Worm (Caenorhabditis elegans) whole organism, L3 larva: ENCODE results near the gene C10A4.13.

Experiments
- R02D3.7 ChIP-seq: fragments of 150-350 bp; optimal IDR thresholded peaks from 2 replicates; lab custom pipeline; 2014; ENCODE audit warnings: missing biosample characterization, missing genetic modification characterization
- ZK546.5 ChIP-seq: sonication (generic microtip); optimal IDR thresholded peaks from 2 replicates; lab custom pipeline; 2017; ENCODE audit warnings: missing biosample characterization, missing genetic modification characterization
- ama-1 ChIP-seq: fragments of 150-350 bp; optimal IDR thresholded peaks from 2 replicates; lab custom pipeline; 2018
- elt-1 ChIP-seq: fragments of 150-350 bp; optimal IDR thresholded peaks from 2 replicates; lab custom pipeline; 2014; ENCODE audit warnings: missing biosample characterization, missing genetic modification characterization
- fkh-10 ChIP-seq: sonication (generic microtip); optimal IDR thresholded peaks from 2 replicates; lab custom pipeline; 2017; ENCODE audit warnings: missing biosample characterization, missing genetic modification reagents, missing genetic modification characterization
- nhr-11 ChIP-seq: fragments of 150-350 bp; optimal IDR thresholded peaks from 2 replicates; lab custom pipeline; 2014; ENCODE audit warnings: missing biosample characterization, missing genetic modification characterization
- nhr-28 ChIP-seq: fragments of 150-350 bp; optimal IDR thresholded peaks from 2 replicates; lab custom pipeline; 2014; ENCODE audit warnings: missing biosample characterization, missing genetic modification characterization
- nhr-77 ChIP-seq: fragments of 150-350 bp; optimal IDR thresholded peaks from 2 replicates; lab custom pipeline; 2014; ENCODE audit warnings: missing biosample characterization, missing genetic modification characterization
- pha-4 ChIP-seq: fragments of 150-350 bp; optimal IDR thresholded peaks from 2 replicates; lab custom pipeline; 2014; ENCODE audit warnings: missing biosample characterization, missing genetic modification reagents, missing genetic modification characterization
- tbx-2 ChIP-seq: sonication (generic microtip); optimal IDR thresholded peaks from 2 replicates; lab custom pipeline; 2016; ENCODE audit warnings: mild to moderate bottlenecking, missing genetic modification characterization, missing compliant biosample characterization
- unc-39 ChIP-seq: sonication (generic microtip); optimal IDR thresholded peaks from 4 replicates; lab custom pipeline; 2017; ENCODE audit warnings: missing biosample characterization, missing genetic modification characterization
- unc-62 ChIP-seq: fragments of 150-350 bp; sonication (generic microtip); optimal IDR thresholded peaks from 4 replicates; lab custom pipeline; 2014; ENCODE audit warnings: missing biosample characterization, missing genetic modification reagents, missing genetic modification characterization
- ztf-11 ChIP-seq: fragments of 150-350 bp; optimal IDR thresholded peaks from 2 replicates; lab custom pipeline; 2014; ENCODE audit warnings: missing biosample characterization, missing genetic modification characterization

DNA sequence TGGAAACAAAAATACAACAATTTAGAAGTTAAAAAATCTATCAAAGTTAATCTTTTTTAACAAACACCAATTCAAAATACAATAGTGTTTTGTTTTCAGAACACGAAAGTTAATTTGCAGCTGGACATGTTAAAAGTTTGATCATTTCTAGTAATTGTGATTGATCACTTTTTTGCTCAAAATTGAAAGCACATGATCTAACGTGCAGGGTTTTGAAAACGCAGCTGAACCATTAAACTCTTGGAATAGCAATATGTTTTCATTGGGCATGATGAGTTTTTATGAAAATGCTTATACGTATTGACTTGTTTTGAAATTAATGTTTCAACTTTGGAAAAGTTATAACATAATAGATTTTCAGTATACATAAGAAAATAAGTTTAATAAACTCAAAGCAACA is 49.5 kb upstream of the C10A4.13 start:
- TF ChIP-seq fkh-10 (GFP tag; lab: Kevin White, UChicago) (no peak), R02D3.7 (no peak), ZK546.5 (no peak), elt-1 (tag; lab: Kevin White, UChicago) (no peak), nhr-28 (tag; lab: Kevin White, UChicago) (no peak), nhr-11 (tag; lab: Kevin White, UChicago) (no peak), ztf-11 (tag; lab: Kevin White, UChicago) (no peak), unc-62 (no peak), tbx-2 (tag; lab: Kevin White, UChicago) (no peak), nhr-77 (tag; lab: Kevin White, UChicago) (no peak), pha-4 (tag; lab: Kevin White, UChicago) (no peak), unc-39 (no peak), ama-1 (no peak)
